Worm (Caenorhabditis elegans) whole organism, late embryonic: ENCODE measurements around the gene C09G5.13.

Source experiments
- F13H6.1 ChIP-seq: sonication (generic microtip); optimal IDR thresholded peaks from 2 replicates; lab custom pipeline; 2016; ENCODE audit warnings: missing genetic modification characterization, missing compliant biosample characterization
- elt-2 ChIP-seq: sonication (generic microtip); optimal IDR thresholded peaks from 2 replicates; lab custom pipeline; 2016; ENCODE audit warnings: missing genetic modification reagents, missing genetic modification characterization, missing compliant biosample characterization

DNA sequence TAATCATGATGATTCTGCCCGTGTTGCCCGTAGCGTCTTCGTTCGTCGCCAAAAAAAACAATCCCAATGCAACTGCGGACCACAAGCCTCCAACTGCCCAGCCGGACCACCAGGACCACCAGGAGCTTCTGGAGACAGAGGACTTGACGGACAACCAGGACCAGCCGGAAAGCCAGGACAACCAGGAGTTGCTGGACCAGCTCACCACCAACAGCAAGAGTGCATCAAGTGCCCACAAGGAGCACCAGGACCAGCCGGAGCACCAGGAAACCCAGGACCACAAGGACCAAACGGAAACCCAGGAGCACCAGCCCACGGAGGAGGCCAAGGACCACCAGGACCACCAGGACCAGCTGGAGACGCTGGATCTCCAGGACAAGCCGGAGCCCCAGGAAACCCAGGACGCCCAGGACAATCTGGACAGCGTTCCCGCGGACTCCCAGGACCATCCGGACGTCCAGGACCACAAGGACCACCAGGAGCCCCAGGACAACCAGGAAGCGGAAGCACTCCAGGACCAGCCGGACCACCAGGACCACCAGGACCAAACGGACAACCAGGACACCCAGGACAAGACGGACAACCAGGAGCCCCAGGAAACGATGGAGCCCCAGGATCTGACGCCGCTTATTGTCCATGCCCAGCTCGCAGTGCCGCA, 9.7 kb upstream of the C09G5.13 start:
- TF ChIP-seq F13H6.1 (tag; lab: Kevin White, UChicago) (no peak), elt-2 (tag; lab: Kevin White, UChicago) (no peak)
